Fruit fly (Drosophila melanogaster) whole organism, prepupa: ENCODE measurements around the gene srp.

Experiments used
- CG10669 ChIP-seq: fragments of 200-800 bp; sonication (Bioruptor generic); optimal IDR thresholded peaks from 3 replicates; lab custom pipeline; 2018; ENCODE audit warnings: missing biosample characterization, mild to moderate bottlenecking, missing genetic modification characterization, moderate library complexity
- CG11294 ChIP-seq: fragments of 200-800 bp; sonication (Bioruptor generic); IDR thresholded peaks from 2 replicates; pipeline ENCODE4 v1.3.6; 2022; ENCODE audit warnings: missing biosample characterization, missing genetic modification characterization
- CG11902 ChIP-seq: fragments of 200-800 bp; sonication (Bioruptor generic); optimal IDR thresholded peaks from 3 replicates; lab custom pipeline; 2016; ENCODE audit warnings: missing biosample characterization, missing genetic modification characterization
- CG15336 ChIP-seq: fragments of 200-800 bp; sonication (Bioruptor generic); IDR thresholded peaks from 2 replicates; pipeline ENCODE4 v1.3.6; 2022; ENCODE audit warnings: missing biosample characterization, missing genetic modification characterization
- CG1621 ChIP-seq: fragments of 200-800 bp; sonication (Bioruptor generic); optimal IDR thresholded peaks from 3 replicates; lab custom pipeline; 2018; ENCODE audit warnings: missing biosample characterization, mild to moderate bottlenecking, missing genetic modification characterization
- CG16779 ChIP-seq: fragments of 200-800 bp; sonication (Bioruptor generic); optimal IDR thresholded peaks from 3 replicates; lab custom pipeline; 2017; ENCODE audit warnings: missing biosample characterization, mild to moderate bottlenecking, missing genetic modification characterization
- CG31627 ChIP-seq: fragments of 200-800 bp; sonication (Bioruptor generic); optimal IDR thresholded peaks from 3 replicates; lab custom pipeline; 2016; ENCODE audit warnings: missing biosample characterization, missing genetic modification characterization
- CG32006 ChIP-seq: fragments of 200-800 bp; sonication (Bioruptor generic); optimal IDR thresholded peaks from 3 replicates; lab custom pipeline; 2017; ENCODE audit warnings: missing biosample characterization, mild to moderate bottlenecking, missing genetic modification characterization
- CG34406 ChIP-seq: fragments of 200-800 bp; sonication (Bioruptor generic); optimal IDR thresholded peaks from 3 replicates; lab custom pipeline; 2016; ENCODE audit warnings: missing biosample characterization, missing genetic modification characterization
- CG6163 ChIP-seq: fragments of 200-800 bp; sonication (Bioruptor generic); IDR thresholded peaks from 3 replicates; pipeline ENCODE4 v1.3.6; 2022; ENCODE audit warnings: missing biosample characterization, missing genetic modification characterization
- CG6276 ChIP-seq: fragments of 200-800 bp; sonication (Bioruptor generic); optimal IDR thresholded peaks from 2 replicates; lab custom pipeline; 2017; ENCODE audit warnings: missing biosample characterization, mild to moderate bottlenecking, missing genetic modification characterization
- CG6792 ChIP-seq: fragments of 200-800 bp; sonication (Bioruptor generic); optimal IDR thresholded peaks from 3 replicates; lab custom pipeline; 2016; ENCODE audit warnings: missing biosample characterization, missing genetic modification characterization
- CG6808 ChIP-seq: fragments of 200-800 bp; sonication (Bioruptor generic); optimal IDR thresholded peaks from 3 replicates; lab custom pipeline; 2017; ENCODE audit warnings: missing biosample characterization, missing genetic modification characterization, mild to moderate bottlenecking, moderate library complexity, missing genetic modification reagents
- CG6854 ChIP-seq: fragments of 200-800 bp; sonication (Bioruptor generic); optimal IDR thresholded peaks from 2 replicates; lab custom pipeline; 2017; ENCODE audit warnings: missing biosample characterization, mild to moderate bottlenecking, missing genetic modification characterization
- CG7368 ChIP-seq: fragments of 200-800 bp; sonication (Bioruptor generic); optimal IDR thresholded peaks from 3 replicates; lab custom pipeline; 2016; ENCODE audit warnings: missing biosample characterization, missing genetic modification characterization
- CG8119 ChIP-seq: fragments of 200-800 bp; sonication (Bioruptor generic); IDR thresholded peaks from 3 replicates; pipeline ENCODE4 v1.3.6; 2022; ENCODE audit warnings: missing biosample characterization, missing genetic modification characterization
- CG8319 ChIP-seq: fragments of 200-800 bp; sonication (Bioruptor generic); optimal IDR thresholded peaks from 3 replicates; lab custom pipeline; 2016; ENCODE audit warnings: missing biosample characterization, missing genetic modification characterization
- CG8632 ChIP-seq: fragments of 200-800 bp; sonication (Bioruptor generic); optimal IDR thresholded peaks from 3 replicates; lab custom pipeline; 2016; ENCODE audit warnings: missing biosample characterization, missing genetic modification characterization
- CG9139 ChIP-seq: fragments of 200-800 bp; sonication (Bioruptor generic); optimal IDR thresholded peaks from 3 replicates; lab custom pipeline; 2017; ENCODE audit warnings: missing biosample characterization, mild to moderate bottlenecking, missing genetic modification characterization
- Eip78C ChIP-seq: fragments of 200-800 bp; sonication (Bioruptor generic); peaks from one replicate; lab custom pipeline; 2016; ENCODE audit warnings: missing biosample characterization, missing genetic modification characterization
- Eip93F ChIP-seq: fragments of 200-800 bp; sonication (Bioruptor generic); optimal IDR thresholded peaks from 2 replicates; lab custom pipeline; 2016; ENCODE audit warnings: missing biosample characterization, mild to moderate bottlenecking, missing genetic modification characterization
- Ets21C ChIP-seq: fragments of 200-800 bp; sonication (Bioruptor generic); optimal IDR thresholded peaks from 3 replicates; lab custom pipeline; 2016; ENCODE audit warnings: missing biosample characterization, missing genetic modification characterization
- Hr38 ChIP-seq: sonication (Bioruptor generic); optimal IDR thresholded peaks from 2 replicates; lab custom pipeline; 2016; ENCODE audit warnings: missing biosample characterization, missing genetic modification characterization
- Hr4 ChIP-seq: fragments of 200-800 bp; sonication (Bioruptor generic); optimal IDR thresholded peaks from 3 replicates; lab custom pipeline; 2016; ENCODE audit warnings: missing biosample characterization, missing genetic modification characterization
- Lpt ChIP-seq: fragments of 200-800 bp; sonication (Bioruptor generic); optimal IDR thresholded peaks from 3 replicates; lab custom pipeline; 2016; ENCODE audit warnings: missing biosample characterization, missing genetic modification characterization
- OdsH ChIP-seq: fragments of 200-800 bp; sonication (Bioruptor generic); optimal IDR thresholded peaks from 3 replicates; lab custom pipeline; 2016; ENCODE audit warnings: missing biosample characterization, missing genetic modification characterization
- Smox ChIP-seq: fragments of 200-800 bp; sonication (Bioruptor generic); optimal IDR thresholded peaks from 3 replicates; lab custom pipeline; 2016; ENCODE audit warnings: missing biosample characterization, missing genetic modification characterization
- Sox102F ChIP-seq: fragments of 200-800 bp; sonication (Bioruptor generic); optimal IDR thresholded peaks from 2 replicates; lab custom pipeline; 2016; ENCODE audit warnings: missing biosample characterization, mild to moderate bottlenecking, missing genetic modification characterization
- Sox14 ChIP-seq: fragments of 200-800 bp; sonication (Bioruptor generic); optimal IDR thresholded peaks from 3 replicates; lab custom pipeline; 2016; ENCODE audit warnings: missing biosample characterization, missing genetic modification characterization
- Sox15 ChIP-seq: fragments of 200-800 bp; sonication (Bioruptor generic); optimal IDR thresholded peaks from 3 replicates; lab custom pipeline; 2016; ENCODE audit warnings: missing biosample characterization, missing genetic modification characterization
- achi ChIP-seq: fragments of 200-800 bp; sonication (Bioruptor generic); optimal IDR thresholded peaks from 3 replicates; lab custom pipeline; 2016; ENCODE audit warnings: missing biosample characterization, missing genetic modification characterization
- acj6 ChIP-seq: fragments of 200-800 bp; sonication (Bioruptor generic); optimal IDR thresholded peaks from 3 replicates; lab custom pipeline; 2016; ENCODE audit warnings: missing biosample characterization, missing genetic modification characterization
- cyc ChIP-seq: fragments of 200-800 bp; sonication (Bioruptor generic); optimal IDR thresholded peaks from 3 replicates; lab custom pipeline; 2016; ENCODE audit warnings: missing biosample characterization, missing genetic modification characterization
- dac ChIP-seq: fragments of 200-800 bp; sonication (Bioruptor generic); optimal IDR thresholded peaks from 2 replicates; lab custom pipeline; 2017; ENCODE audit warnings: missing biosample characterization, mild to moderate bottlenecking, missing genetic modification characterization
- dsx ChIP-seq: fragments of 200-800 bp; optimal IDR thresholded peaks from 3 replicates; lab custom pipeline; 2019; ENCODE audit warnings: missing biosample characterization, mild to moderate bottlenecking, missing genetic modification characterization, moderate library complexity; ENCODE audit not compliant: poor library complexity, severe bottlenecking
- esn ChIP-seq: fragments of 200-800 bp; sonication (Bioruptor generic); optimal IDR thresholded peaks from 2 replicates; lab custom pipeline; 2016; ENCODE audit warnings: missing biosample characterization, mild to moderate bottlenecking, missing genetic modification characterization, moderate library complexity
- fd59A ChIP-seq: fragments of 200-800 bp; sonication (Bioruptor generic); optimal IDR thresholded peaks from 2 replicates; lab custom pipeline; 2017; ENCODE audit warnings: missing biosample characterization, mild to moderate bottlenecking, missing genetic modification characterization, missing genetic modification reagents
- fd85E ChIP-seq: fragments of 200-800 bp; sonication (Bioruptor generic); optimal IDR thresholded peaks from 3 replicates; lab custom pipeline; 2016; ENCODE audit warnings: missing biosample characterization, missing genetic modification characterization
- salr ChIP-seq, 2 experiments: fragments of 200-800 bp; sonication (Bioruptor generic); optimal IDR thresholded peaks; 3 replicates each; lab custom pipeline; 2016 to 2018; ENCODE audit warnings: missing biosample characterization in 2 of 2, missing genetic modification characterization in 2 of 2, mild to moderate bottlenecking in 1 of 2
- spab ChIP-seq: fragments of 200-800 bp; sonication (Bioruptor generic); optimal IDR thresholded peaks from 2 replicates; lab custom pipeline; 2017; ENCODE audit warnings: missing biosample characterization, mild to moderate bottlenecking, missing genetic modification characterization, missing genetic modification reagents
- ss ChIP-seq, 2 experiments: fragments of 200-800 bp; sonication (Bioruptor generic); optimal IDR thresholded peaks; 2 replicates in 1 of 2; 3 replicates in 1 of 2; lab custom pipeline; 2017 to 2018; ENCODE audit warnings: mild to moderate bottlenecking in 2 of 2, missing biosample characterization in 2 of 2, missing genetic modification characterization in 2 of 2, moderate library complexity in 1 of 2
- svp ChIP-seq: fragments of 200-800 bp; sonication (Bioruptor generic); peaks from one replicate; lab custom pipeline; 2016; ENCODE audit warnings: missing biosample characterization, missing genetic modification characterization
- topi ChIP-seq: fragments of 200-800 bp; sonication (Bioruptor generic); optimal IDR thresholded peaks from 3 replicates; lab custom pipeline; 2016; ENCODE audit warnings: missing biosample characterization, missing genetic modification characterization
- vri ChIP-seq: fragments of 200-800 bp; sonication (Bioruptor generic); optimal IDR thresholded peaks from 3 replicates; lab custom pipeline; 2016; ENCODE audit warnings: missing biosample characterization, mild to moderate bottlenecking, missing genetic modification characterization

The srp gene

dm6 chr3R:15965169-15965568, 20.8 kb upstream of the srp start, which contains the start of the genes CG32856 and Rbf2 (continued):
- TF ChIP-seq fd85E (GFP tag; lab: Kevin White, UChicago) (no peak), CG32006 (no peak), achi (peak; percentile 88), cyc (GFP tag; lab: Kevin White, UChicago) (peak; percentile 67), Sox14 (GFP tag; lab: Kevin White, UChicago) (peak; percentile 93), CG1621 (no peak), dsx (GFP tag; lab: Kevin White, UChicago) (peak; percentile 91), Smox (GFP tag; lab: Kevin White, UChicago) (peak; percentile 92), acj6 (GFP tag; lab: Kevin White, UChicago) (peak; percentile 93), topi (peak; percentile 79), CG34406 (peak; percentile 89), CG8119 (GFP tag; lab: Robert Waterston, UW) (peak; percentile 89)

- TF ChIP-seq CG6163 (no peak), CG9139 (GFP tag; lab: Kevin White, UChicago) (no peak), CG7368 (GFP tag; lab: Kevin White, UChicago) (no peak), acj6 (GFP tag; lab: Kevin White, UChicago) (no peak), salr (GFP tag; optimal IDR thresholded peaks at IDR 0.05; lab: Kevin White, UChicago) (no peak), Ets21C (GFP tag; lab: Kevin White, UChicago) (no peak), dac (no peak), achi (no peak), CG8119 (GFP tag; lab: Robert Waterston, UW) (no peak), Sox14 (GFP tag; lab: Kevin White, UChicago) (no peak), CG16779 (tag; lab: Kevin White, UChicago) (no peak), CG10669 (GFP tag; lab: Kevin White, UChicago) (no peak), CG1621 (peak; percentile 15), topi (no peak), Eip78C (GFP tag; lab: Kevin White, UChicago) (peak; percentile 21), CG6792 (GFP tag; lab: Kevin White, UChicago) (no peak), Hr38 (no peak), Lpt (GFP tag; lab: Kevin White, UChicago) (no peak), CG8632 (GFP tag; lab: Kevin White, UChicago) (no peak), CG11902 (no peak), CG15336 (GFP tag; lab: Robert Waterston, UW) (no peak), CG6854 (GFP tag; lab: Kevin White, UChicago) (peak; percentile 12), esn (GFP tag; lab: Kevin White, UChicago) (no peak), CG6808 (peak; percentile 10), Sox102F (GFP tag; lab: Kevin White, UChicago) (no peak), fd59A (GFP tag; lab: Kevin White, UChicago) (no peak), Sox15 (GFP tag; lab: Kevin White, UChicago) (no peak), CG32006 (no peak), CG11294 (GFP tag; lab: Robert Waterston, UW) (no peak), ss (GFP tag; optimal IDR thresholded peaks at IDR 0.05; lab: Kevin White, UChicago) (peak; percentile 13 to 45)
These were observed 13.5 kb upstream of the srp start, which contains the start of gene mor for dm6 chr3R:15972298-15972978. mor (minus strand) TSS chr3R:15972913.

dm6 chr3R:15972979-15973486, 12.9 kb upstream of the srp start, which contains the start of gene Hel89B:
Hel89B (plus strand) TSS chr3R:15973298.
- TF ChIP-seq CG1621, result peak; percentile 38
- TF ChIP-seq svp (GFP tag; lab: Kevin White, UChicago), result peak; percentile 62
- TF ChIP-seq CG6792 (GFP tag; lab: Kevin White, UChicago), result no peak
- no peak for TF ChIP-seq CG10669 (GFP tag; lab: Kevin White, UChicago)
- no peak for TF ChIP-seq salr (GFP tag; optimal IDR thresholded peaks at IDR 0.05; lab: Kevin White, UChicago)
- TF ChIP-seq spab (GFP tag; lab: Kevin White, UChicago), result no peak
- peak; percentile 47 for TF ChIP-seq OdsH (GFP tag; lab: Kevin White, UChicago)
- peak; percentile 72 for TF ChIP-seq Hr4 (GFP tag; lab: Kevin White, UChicago)
- TF ChIP-seq CG8319, result no peak
- no peak for TF ChIP-seq CG7368 (GFP tag; lab: Kevin White, UChicago)
- no peak for TF ChIP-seq vri
- no peak for TF ChIP-seq CG6808
- TF ChIP-seq CG16779 (tag; lab: Kevin White, UChicago), result no peak
- peak; percentile 50 for TF ChIP-seq CG6854 (GFP tag; lab: Kevin White, UChicago)
- TF ChIP-seq achi, result peak; percentile 63
- peak; percentile 49 for TF ChIP-seq Sox15 (GFP tag; lab: Kevin White, UChicago)
- TF ChIP-seq fd59A (GFP tag; lab: Kevin White, UChicago), result no peak
- peak; percentile 61 for TF ChIP-seq cyc (GFP tag; lab: Kevin White, UChicago)
- no peak for TF ChIP-seq topi
- no peak for TF ChIP-seq dsx (GFP tag; lab: Kevin White, UChicago)
- no peak for TF ChIP-seq Eip93F (GFP tag; lab: Kevin White, UChicago)
- no peak for TF ChIP-seq CG6163
- TF ChIP-seq CG31627 (GFP tag; lab: Kevin White, UChicago), result peak; percentile 70
- no peak for TF ChIP-seq CG6276 (GFP tag; lab: Kevin White, UChicago)
- TF ChIP-seq Smox (GFP tag; lab: Kevin White, UChicago), result peak; percentile 44
- TF ChIP-seq CG11294 (GFP tag; lab: Robert Waterston, UW), result no peak
